Worm (Caenorhabditis elegans) whole organism, young adult: ENCODE data around the gene tbp-1.

Experiments used
- B0336.3 ChIP-seq: fragments of 200-800 bp; sonication (Bioruptor generic); IDR thresholded peaks from 2 replicates; pipeline ENCODE4 v1.3.6; 2022; ENCODE audit warnings: missing genetic modification characterization, missing compliant biosample characterization
- C17E4.6 ChIP-seq: fragments of 200-800 bp; sonication (Bioruptor generic); IDR thresholded peaks from 2 replicates; pipeline ENCODE4 v1.3.6; 2022; ENCODE audit warnings: missing genetic modification reagents, missing genetic modification characterization, missing compliant biosample characterization
- F10E7.11 ChIP-seq: sonication (generic microtip); optimal IDR thresholded peaks from 2 replicates; lab custom pipeline; 2017; ENCODE audit warnings: mild to moderate bottlenecking, missing genetic modification characterization, moderate library complexity, missing compliant biosample characterization
- F33H1.4 ChIP-seq: fragments of 200-800 bp; sonication (Bioruptor generic); IDR thresholded peaks from 2 replicates; pipeline ENCODE4 v1.3.6; 2022; ENCODE audit warnings: missing genetic modification reagents, missing genetic modification characterization, missing compliant biosample characterization
- F52B5.7 ChIP-seq: sonication (generic microtip); optimal IDR thresholded peaks from 2 replicates; lab custom pipeline; 2016; ENCODE audit warnings: mild to moderate bottlenecking, missing genetic modification characterization, missing compliant biosample characterization
- F55B11.4 ChIP-seq: sonication (generic microtip); optimal IDR thresholded peaks from 2 replicates; lab custom pipeline; 2016; ENCODE audit warnings: missing compliant biosample characterization, missing genetic modification characterization, borderline replicate concordance; ENCODE audit not compliant: insufficient read depth
- F57C9.4 ChIP-seq: sonication (generic microtip); optimal IDR thresholded peaks from 2 replicates; lab custom pipeline; 2017; ENCODE audit warnings: mild to moderate bottlenecking, missing genetic modification characterization, missing compliant biosample characterization
- Y53F4B.3 ChIP-seq: fragments of 200-800 bp; sonication (Bioruptor generic); IDR thresholded peaks from 2 replicates; pipeline ENCODE4 v1.3.6; 2022; ENCODE audit warnings: missing genetic modification reagents, missing genetic modification characterization, missing compliant biosample characterization
- Y53G8AR.9 ChIP-seq: fragments of 200-800 bp; sonication (Bioruptor generic); conservative IDR thresholded peaks from 2 replicates; pipeline ENCODE4 v1.3.6; 2022; ENCODE audit warnings: missing genetic modification reagents, missing genetic modification characterization, missing compliant biosample characterization
- Y56A3A.18 ChIP-seq: fragments of 200-800 bp; sonication (Bioruptor generic); IDR thresholded peaks from 2 replicates; pipeline ENCODE4 v1.3.6; 2022; ENCODE audit warnings: missing genetic modification reagents, missing genetic modification characterization, missing compliant biosample characterization
- akir-1 ChIP-seq: fragments of 200-800 bp; sonication (Bioruptor generic); optimal IDR thresholded peaks from 2 replicates; lab custom pipeline; 2018; ENCODE audit warnings: mild to moderate bottlenecking, missing genetic modification characterization, moderate library complexity, missing compliant biosample characterization
- ama-1 ChIP-seq, 3 experiments: fragments of 150-350 bp in 1 of 3; sonication (generic microtip) in 2 of 3; optimal IDR thresholded peaks; 2 replicates each; lab custom pipeline; 2014 to 2018; ENCODE audit warnings: missing biosample characterization in 2 of 3, missing genetic modification characterization in 2 of 3, missing genetic modification reagents in 2 of 3
- aptf-2 ChIP-seq: fragments of 200-800 bp; sonication (Bioruptor generic); conservative IDR thresholded peaks from 2 replicates; pipeline ENCODE4 v1.3.6; 2022; ENCODE audit warnings: missing genetic modification reagents, missing genetic modification characterization, missing compliant biosample characterization
- atf-7 ChIP-seq: sonication (generic microtip); optimal IDR thresholded peaks from 2 replicates; lab custom pipeline; 2017; ENCODE audit warnings: mild to moderate bottlenecking, missing genetic modification characterization, missing compliant biosample characterization
- bed-2 ChIP-seq: fragments of 200-800 bp; sonication (Bioruptor generic); IDR thresholded peaks from 2 replicates; pipeline ENCODE4 v1.3.6; 2022; ENCODE audit warnings: missing genetic modification reagents, missing genetic modification characterization, missing compliant biosample characterization
- ceh-100 ChIP-seq: fragments of 200-800 bp; sonication (Bioruptor generic); IDR thresholded peaks from 2 replicates; pipeline ENCODE4 v1.3.6; 2022; ENCODE audit warnings: missing genetic modification reagents, missing genetic modification characterization, missing compliant biosample characterization
- ceh-79 ChIP-seq: sonication (generic microtip); optimal IDR thresholded peaks from 2 replicates; lab custom pipeline; 2017; ENCODE audit warnings: mild to moderate bottlenecking, missing genetic modification characterization, missing compliant biosample characterization
- die-1 ChIP-seq: sonication (generic microtip); optimal IDR thresholded peaks from 2 replicates; lab custom pipeline; 2016; ENCODE audit warnings: missing genotype, mild to moderate bottlenecking, missing genetic modification characterization, missing compliant biosample characterization
- dox-1 ChIP-seq: fragments of 200-800 bp; sonication (Bioruptor generic); IDR thresholded peaks from 2 replicates; pipeline ENCODE4 v1.3.6; 2022; ENCODE audit warnings: missing genetic modification reagents, missing genetic modification characterization, missing compliant biosample characterization
- efl-1 ChIP-seq: fragments of 150-350 bp; optimal IDR thresholded peaks from 2 replicates; lab custom pipeline; 2014; ENCODE audit warnings: missing biosample characterization, missing genetic modification reagents, missing genetic modification characterization
- egl-18 ChIP-seq: fragments of 200-800 bp; sonication (Bioruptor generic); IDR thresholded peaks from 2 replicates; pipeline ENCODE4 v1.3.6; 2022; ENCODE audit warnings: missing genetic modification reagents, missing genetic modification characterization, missing compliant biosample characterization
- egrh-3 ChIP-seq: fragments of 200-800 bp; sonication (Bioruptor generic); IDR thresholded peaks from 2 replicates; pipeline ENCODE4 v1.3.6; 2022; ENCODE audit warnings: missing genetic modification reagents, missing genetic modification characterization, missing compliant biosample characterization
- fkh-3 ChIP-seq: sonication (generic microtip); optimal IDR thresholded peaks from 2 replicates; lab custom pipeline; 2016; ENCODE audit warnings: mild to moderate bottlenecking, missing genetic modification characterization, missing compliant biosample characterization
- him-1 ChIP-seq: sonication (generic microtip); optimal IDR thresholded peaks from 2 replicates; lab custom pipeline; 2016; ENCODE audit warnings: missing genotype, missing genetic modification reagents, missing genetic modification characterization, missing compliant biosample characterization
- hlh-26 ChIP-seq: fragments of 200-800 bp; sonication (Bioruptor generic); conservative IDR thresholded peaks from 2 replicates; pipeline ENCODE4 v1.3.6; 2022; ENCODE audit warnings: missing genetic modification reagents, missing genetic modification characterization, missing compliant biosample characterization
- let-526 ChIP-seq: fragments of 200-800 bp; sonication (Bioruptor generic); IDR thresholded peaks from 2 replicates; pipeline ENCODE4 v1.3.6; 2022; ENCODE audit warnings: missing genetic modification reagents, missing genetic modification characterization, missing compliant biosample characterization
- madf-10 ChIP-seq: sonication (generic microtip); optimal IDR thresholded peaks from 2 replicates; lab custom pipeline; 2016; ENCODE audit warnings: mild to moderate bottlenecking, missing genetic modification characterization, missing compliant biosample characterization
- madf-3 ChIP-seq: fragments of 200-800 bp; sonication (Bioruptor generic); IDR thresholded peaks from 2 replicates; pipeline ENCODE4 v1.3.6; 2022; ENCODE audit warnings: missing genetic modification reagents, missing genetic modification characterization, missing compliant biosample characterization
- madf-6 ChIP-seq: fragments of 200-800 bp; sonication (Bioruptor generic); IDR thresholded peaks from 2 replicates; pipeline ENCODE4 v1.3.6; 2022; ENCODE audit warnings: missing genetic modification reagents, missing genetic modification characterization, missing compliant biosample characterization
- madf-8 ChIP-seq: fragments of 200-800 bp; sonication (Bioruptor generic); conservative IDR thresholded peaks from 2 replicates; pipeline ENCODE4 v1.3.6; 2022; ENCODE audit warnings: missing genetic modification reagents, missing genetic modification characterization, missing compliant biosample characterization
- mel-28 ChIP-seq: sonication (generic microtip); optimal IDR thresholded peaks from 2 replicates; lab custom pipeline; 2016; ENCODE audit warnings: borderline replicate concordance, mild to moderate bottlenecking, missing genetic modification characterization, missing compliant biosample characterization
- nfya-1 ChIP-seq: sonication (generic microtip); optimal IDR thresholded peaks from 2 replicates; lab custom pipeline; 2017; ENCODE audit warnings: antibody characterized with exemption, missing compliant biosample characterization, missing genetic modification characterization, borderline replicate concordance; ENCODE audit not compliant: insufficient read depth
- nhr-80 ChIP-seq: sonication (generic microtip); optimal IDR thresholded peaks from 2 replicates; lab custom pipeline; 2016; ENCODE audit warnings: missing genetic modification characterization, missing compliant biosample characterization
- nhr-90 ChIP-seq: sonication (generic microtip); optimal IDR thresholded peaks from 2 replicates; lab custom pipeline; 2016; ENCODE audit warnings: missing genotype, mild to moderate bottlenecking, missing genetic modification characterization, missing compliant biosample characterization
- rec-8 ChIP-seq, 2 experiments: sonication (generic microtip); optimal IDR thresholded peaks; 2 replicates each; lab custom pipeline; 2016; ENCODE audit warnings: mild to moderate bottlenecking in 2 of 2, missing genetic modification characterization in 2 of 2, missing genetic modification reagents in 2 of 2, missing genotype in 2 of 2, missing biosample characterization in 1 of 2, missing compliant biosample characterization in 1 of 2, moderate library complexity in 1 of 2
- repo-1 ChIP-seq: sonication (generic microtip); optimal IDR thresholded peaks from 2 replicates; lab custom pipeline; 2017; ENCODE audit warnings: mild to moderate bottlenecking, missing genetic modification characterization, missing compliant biosample characterization
- rpc-1 ChIP-seq, 2 experiments: fragments of 150-350 bp in 1 of 2; sonication (generic microtip) in 1 of 2; optimal IDR thresholded peaks; 2 replicates each; lab custom pipeline; 2014 to 2018; ENCODE audit warnings: missing biosample characterization in 1 of 2, missing genetic modification characterization in 1 of 2, missing genetic modification reagents in 1 of 2, missing genotype in 1 of 2
- snpc-4 ChIP-seq, 5 experiments: fragments of 150-350 bp in 1 of 5; sonication (generic microtip) in 4 of 5; optimal IDR thresholded peaks; 2 replicates each; lab custom pipeline; 2014 to 2018; ENCODE audit warnings: missing genetic modification characterization in 5 of 5, missing biosample characterization in 3 of 5, antibody characterized with exemption in 2 of 5, mild to moderate bottlenecking in 2 of 5, missing compliant biosample characterization in 2 of 5, missing genotype in 2 of 5, moderate library complexity in 2 of 5, missing genetic modification reagents in 1 of 5
- somi-1 ChIP-seq: fragments of 200-800 bp; sonication (Bioruptor generic); optimal IDR thresholded peaks from 2 replicates; lab custom pipeline; 2018; ENCODE audit warnings: mild to moderate bottlenecking, missing genetic modification characterization, missing compliant biosample characterization
- tlf-1 ChIP-seq: fragments of 200-800 bp; sonication (Bioruptor generic); optimal IDR thresholded peaks from 2 replicates; lab custom pipeline; 2018; ENCODE audit warnings: mild to moderate bottlenecking, missing genetic modification characterization, missing compliant biosample characterization
- ztf-18 ChIP-seq: sonication (generic microtip); optimal IDR thresholded peaks from 2 replicates; lab custom pipeline; 2016; ENCODE audit warnings: missing genotype, mild to moderate bottlenecking, missing genetic modification characterization, missing compliant biosample characterization
- ztf-26 ChIP-seq: sonication (generic microtip); optimal IDR thresholded peaks from 2 replicates; lab custom pipeline; 2017; ENCODE audit warnings: missing genetic modification characterization, missing compliant biosample characterization
- ztf-28 ChIP-seq: fragments of 200-800 bp; sonication (Bioruptor generic); IDR thresholded peaks from 2 replicates; pipeline ENCODE4 v1.3.6; 2022; ENCODE audit warnings: missing genetic modification reagents, missing genetic modification characterization, missing compliant biosample characterization
- ztf-3 ChIP-seq: fragments of 200-800 bp; sonication (Bioruptor generic); optimal IDR thresholded peaks from 2 replicates; lab custom pipeline; 2018; ENCODE audit warnings: mild to moderate bottlenecking, missing genetic modification characterization, missing compliant biosample characterization

tbp-1 gene

DNA sequence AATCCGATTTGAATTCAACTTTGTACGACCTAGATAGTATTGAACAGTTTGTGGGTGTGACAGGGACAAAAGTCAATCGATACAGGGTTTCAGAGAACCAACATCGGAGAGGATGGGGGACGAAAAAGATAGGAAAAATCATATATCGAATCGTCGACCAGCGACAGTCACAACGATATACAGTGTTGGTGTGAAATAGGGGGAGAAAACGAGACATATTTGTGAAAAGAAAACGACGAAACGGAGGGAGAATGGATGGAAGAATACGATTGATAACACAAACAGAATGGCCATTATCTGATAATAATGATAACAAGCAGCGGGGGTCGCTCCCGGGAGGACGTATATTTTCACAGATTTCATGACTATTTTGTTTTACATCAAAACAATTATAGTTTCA is 8.4 kb upstream of the tbp-1 start:
- TF ChIP-seq nfya-1 (no peak), ceh-100 (GFP tag; lab: Robert Waterston, UW) (no peak), B0336.3 (GFP tag; lab: Robert Waterston, UW) (no peak), him-1 (tag; lab: Kevin White, UChicago) (no peak), ceh-79 (tag; lab: Kevin White, UChicago) (no peak), ama-1 (optimal IDR thresholded peaks at IDR 0.05; lab: Kevin White, UChicago) (peak; percentile 55), ama-1 (GFP tag; optimal IDR thresholded peaks at IDR 0.05; lab: Kevin White, UChicago) (no peak), akir-1 (GFP tag; lab: Kevin White, UChicago) (no peak), nhr-80 (tag; lab: Kevin White, UChicago) (peak; percentile 77), bed-2 (no peak), ztf-3 (GFP tag; lab: Kevin White, UChicago) (no peak), egl-18 (no peak), repo-1 (tag; lab: Kevin White, UChicago) (no peak), efl-1 (GFP tag; lab: Kevin White, UChicago) (no peak), fkh-3 (no peak)

- TF ChIP-seq C17E4.6 (GFP tag; lab: Robert Waterston, UW) (no peak), hlh-26 (GFP tag; lab: Robert Waterston, UW) (no peak), F33H1.4 (GFP tag; lab: Robert Waterston, UW) (0 out of 2 replicates have a peak, but pooled peaks have one; percentile 14), mel-28 (tag; lab: Kevin White, UChicago) (no peak), somi-1 (peak; percentile 70), tlf-1 (GFP tag; lab: Kevin White, UChicago) (peak; percentile 60), snpc-4 (GFP tag; optimal IDR thresholded peaks at IDR 0.05; lab: Kevin White, UChicago) (no peak), snpc-4 (tag; optimal IDR thresholded peaks at IDR 0.05; lab: Kevin White, UChicago) (peak in 3 of 4 experiments; percentile 3 to 48 (median 21)), madf-8 (no peak), rpc-1 (optimal IDR thresholded peaks at IDR 0.05; lab: Kevin White, UChicago) (no peak), rpc-1 (tag; optimal IDR thresholded peaks at IDR 0.05; lab: Kevin White, UChicago) (no peak), madf-3 (GFP tag; lab: Robert Waterston, UW) (no peak), Y53F4B.3 (no peak), aptf-2 (GFP tag; lab: Robert Waterston, UW) (no peak), nhr-80 (tag; lab: Kevin White, UChicago) (peak; percentile 73), let-526 (GFP tag; lab: Robert Waterston, UW) (no peak), die-1 (peak; percentile 33), bed-2 (no peak), akir-1 (GFP tag; lab: Kevin White, UChicago) (no peak), madf-10 (peak; percentile 69), ama-1 (optimal IDR thresholded peaks at IDR 0.05; lab: Kevin White, UChicago) (no peak), ama-1 (GFP tag; optimal IDR thresholded peaks at IDR 0.05; lab: Kevin White, UChicago) (no peak), dox-1 (peak; percentile 56), efl-1 (GFP tag; lab: Kevin White, UChicago) (no peak), egrh-3 (no peak), Y53G8AR.9 (GFP tag; lab: Robert Waterston, UW) (no peak), nhr-90 (tag; lab: Kevin White, UChicago) (peak; percentile 20), ztf-26 (tag; lab: Kevin White, UChicago) (peak; percentile 86), ztf-28 (no peak), madf-6 (GFP tag; lab: Robert Waterston, UW) (no peak), rec-8 (tag; optimal IDR thresholded peaks at IDR 0.05; lab: Kevin White, UChicago) (no peak), F52B5.7 (tag; lab: Kevin White, UChicago) (no peak), F55B11.4 (tag; lab: Kevin White, UChicago) (no peak), Y56A3A.18 (no peak), egl-18 (no peak), F10E7.11 (tag; lab: Kevin White, UChicago) (no peak), ztf-18 (tag; lab: Kevin White, UChicago) (peak; percentile 19), atf-7 (peak; percentile 97), F57C9.4 (no peak), B0336.3 (GFP tag; lab: Robert Waterston, UW) (peak; percentile 64; the same call in 1 of the 2 replicates)
These were observed 7.6 kb upstream of the tbp-1 start for ce11 chrIII:7376143-7376802.
